Fruit fly (Drosophila melanogaster) whole organism, embryonic: ENCODE data around the gene CG9114.

Source experiments
- CG13775 ChIP-seq: fragments of 200-800 bp; sonication (Bioruptor generic); optimal IDR thresholded peaks from 3 replicates; lab custom pipeline; 2017; ENCODE audit warnings: missing biosample characterization, mild to moderate bottlenecking, missing genetic modification characterization
- CG14860 ChIP-seq: fragments of 200-800 bp; sonication (Bioruptor generic); IDR thresholded peaks from 3 replicates; pipeline ENCODE4 v1.3.6; 2022; ENCODE audit warnings: missing biosample characterization, missing genetic modification characterization; ENCODE audit not compliant: partially characterized antibody
- CG15601 ChIP-seq: fragments of 200-800 bp; sonication (Bioruptor generic); optimal IDR thresholded peaks from 3 replicates; lab custom pipeline; 2019; ENCODE audit warnings: missing biosample characterization, mild to moderate bottlenecking, missing genetic modification characterization, moderate library complexity
- CG1602 ChIP-seq: fragments of 200-800 bp; sonication (Bioruptor generic); optimal IDR thresholded peaks from 3 replicates; lab custom pipeline; 2016; ENCODE audit warnings: missing biosample characterization, missing genetic modification characterization
- CG17802 ChIP-seq: fragments of 200-800 bp; sonication (Bioruptor generic); optimal IDR thresholded peaks from 2 replicates; lab custom pipeline; 2018; ENCODE audit warnings: missing biosample characterization, mild to moderate bottlenecking, missing genetic modification characterization, moderate library complexity
- CG1832 ChIP-seq: fragments of 200-800 bp; sonication (Bioruptor generic); optimal IDR thresholded peaks from 2 replicates; lab custom pipeline; 2017; ENCODE audit warnings: missing biosample characterization, mild to moderate bottlenecking, missing genetic modification characterization, inconsistent platforms
- CG2712 ChIP-seq: fragments of 200-800 bp; optimal IDR thresholded peaks from 3 replicates; lab custom pipeline; 2019; ENCODE audit warnings: missing biosample characterization, mild to moderate bottlenecking, missing genetic modification characterization, moderate library complexity
- CG32532 ChIP-seq: fragments of 200-800 bp; sonication (Bioruptor generic); IDR thresholded peaks from 2 replicates; pipeline ENCODE4 v1.3.6; 2022; ENCODE audit warnings: missing biosample characterization, missing genetic modification characterization
- CG33213 ChIP-seq: fragments of 200-800 bp; sonication (Bioruptor generic); optimal IDR thresholded peaks from 3 replicates; lab custom pipeline; 2016; ENCODE audit warnings: missing biosample characterization, missing genetic modification characterization
- CG33557 ChIP-seq: fragments of 200-800 bp; sonication (Bioruptor generic); optimal IDR thresholded peaks from 2 replicates; lab custom pipeline; 2019; ENCODE audit warnings: missing biosample characterization, mild to moderate bottlenecking, missing genetic modification characterization, moderate library complexity
- CG42726 ChIP-seq: fragments of 200-800 bp; sonication (Bioruptor generic); IDR thresholded peaks from 2 replicates; pipeline ENCODE4 v1.3.6; 2022; ENCODE audit warnings: missing biosample characterization, missing genetic modification characterization; ENCODE audit not compliant: partially characterized antibody
- CG4424 ChIP-seq: fragments of 200-800 bp; sonication (Bioruptor generic); optimal IDR thresholded peaks from 3 replicates; lab custom pipeline; 2016; ENCODE audit warnings: missing biosample characterization, missing genetic modification characterization
- CG5180 ChIP-seq: fragments of 200-800 bp; sonication (Bioruptor generic); optimal IDR thresholded peaks from 3 replicates; lab custom pipeline; 2017; ENCODE audit warnings: missing biosample characterization, missing genetic modification characterization, mild to moderate bottlenecking, moderate library complexity, missing genetic modification reagents
- CG6683 ChIP-seq: fragments of 200-800 bp; sonication (Bioruptor generic); optimal IDR thresholded peaks from 2 replicates; lab custom pipeline; 2017; ENCODE audit warnings: missing biosample characterization, mild to moderate bottlenecking, missing genetic modification characterization, missing genetic modification reagents
- CG6791 ChIP-seq: fragments of 200-800 bp; sonication (Bioruptor generic); IDR thresholded peaks from 3 replicates; pipeline ENCODE4 v1.3.6; 2022; ENCODE audit warnings: missing biosample characterization, missing genetic modification characterization; ENCODE audit not compliant: partially characterized antibody
- CG7839 ChIP-seq: fragments of 200-800 bp; sonication (Bioruptor generic); optimal IDR thresholded peaks from 3 replicates; lab custom pipeline; 2018; ENCODE audit warnings: missing biosample characterization, mild to moderate bottlenecking, missing genetic modification characterization, moderate library complexity
- CG8944 ChIP-seq: fragments of 200-800 bp; sonication (Bioruptor generic); optimal IDR thresholded peaks from 3 replicates; lab custom pipeline; 2016; ENCODE audit warnings: missing biosample characterization, missing genetic modification characterization
- CG9215 ChIP-seq: fragments of 200-800 bp; sonication (Bioruptor generic); IDR thresholded peaks from 2 replicates; pipeline ENCODE4 v1.3.6; 2022; ENCODE audit warnings: missing biosample characterization, missing genetic modification characterization
- CG9797 ChIP-seq: fragments of 200-800 bp; sonication (Bioruptor generic); optimal IDR thresholded peaks from 3 replicates; lab custom pipeline; 2018; ENCODE audit warnings: missing biosample characterization, mild to moderate bottlenecking, missing genetic modification characterization
- D19B ChIP-seq: fragments of 200-800 bp; sonication (Bioruptor generic); optimal IDR thresholded peaks from 2 replicates; lab custom pipeline; 2017; ENCODE audit warnings: missing biosample characterization, mild to moderate bottlenecking, missing genetic modification characterization
- Doc3 ChIP-seq: fragments of 200-800 bp; sonication (Bioruptor generic); IDR thresholded peaks from 3 replicates; pipeline ENCODE4 v1.3.6; 2022; ENCODE audit warnings: missing biosample characterization, missing genetic modification characterization; ENCODE audit not compliant: partially characterized antibody
- E2f2 ChIP-seq: fragments of 200-800 bp; sonication (Bioruptor generic); IDR thresholded peaks from 2 replicates; pipeline ENCODE4 v1.3.6; 2022; ENCODE audit warnings: missing biosample characterization, missing genetic modification characterization
- Fer1 ChIP-seq: fragments of 200-800 bp; sonication (Bioruptor generic); optimal IDR thresholded peaks from 2 replicates; lab custom pipeline; 2017; ENCODE audit warnings: missing biosample characterization, mild to moderate bottlenecking, missing genetic modification characterization
- Fer3 ChIP-seq: fragments of 200-800 bp; sonication (Bioruptor generic); optimal IDR thresholded peaks from 2 replicates; lab custom pipeline; 2018; ENCODE audit warnings: missing biosample characterization, mild to moderate bottlenecking, missing genetic modification characterization, moderate library complexity
- Gug ChIP-seq: fragments of 200-800 bp; sonication (Bioruptor generic); IDR thresholded peaks from 4 replicates; pipeline ENCODE4 v1.3.6; 2022; ENCODE audit warnings: missing biosample characterization, missing genetic modification characterization
- HmgD ChIP-seq: fragments of 200-800 bp; sonication (Bioruptor generic); optimal IDR thresholded peaks from 3 replicates; lab custom pipeline; 2016; ENCODE audit warnings: missing biosample characterization, missing genetic modification characterization
- MBD-R2 ChIP-seq: fragments of 200-800 bp; sonication (Bioruptor generic); IDR thresholded peaks from 2 replicates; pipeline ENCODE4 v1.3.6; 2022; ENCODE audit warnings: missing biosample characterization, missing genetic modification characterization
- Meics ChIP-seq: fragments of 200-800 bp; sonication (Bioruptor generic); optimal IDR thresholded peaks from 2 replicates; lab custom pipeline; 2017; ENCODE audit warnings: missing biosample characterization, mild to moderate bottlenecking, missing genetic modification characterization
- Nf-YC ChIP-seq: fragments of 200-800 bp; optimal IDR thresholded peaks from 3 replicates; lab custom pipeline; 2019; ENCODE audit warnings: missing biosample characterization, mild to moderate bottlenecking, missing genetic modification characterization, moderate library complexity
- Optix ChIP-seq: fragments of 200-800 bp; sonication (Bioruptor generic); IDR thresholded peaks from 3 replicates; pipeline ENCODE4 v1.3.6; 2022; ENCODE audit warnings: missing biosample characterization, missing genetic modification characterization
- Six4 ChIP-seq: fragments of 200-800 bp; sonication (Bioruptor generic); optimal IDR thresholded peaks from 2 replicates; lab custom pipeline; 2016; ENCODE audit warnings: missing biosample characterization, missing genetic modification characterization
- amos ChIP-seq: fragments of 200-800 bp; sonication (Bioruptor generic); IDR thresholded peaks from 2 replicates; pipeline ENCODE4 v1.3.6; 2022; ENCODE audit warnings: missing biosample characterization, missing genetic modification characterization; ENCODE audit not compliant: partially characterized antibody
- ato ChIP-seq: fragments of 200-800 bp; sonication (Bioruptor generic); IDR thresholded peaks from 2 replicates; pipeline ENCODE4 v1.3.6; 2022; ENCODE audit warnings: missing biosample characterization, missing genetic modification characterization; ENCODE audit not compliant: partially characterized antibody
- az2 ChIP-seq: fragments of 200-800 bp; sonication (Bioruptor generic); optimal IDR thresholded peaks from 3 replicates; lab custom pipeline; 2016; ENCODE audit warnings: missing biosample characterization, missing genetic modification characterization
- bab2 ChIP-seq: fragments of 200-800 bp; sonication (Bioruptor generic); optimal IDR thresholded peaks from 2 replicates; lab custom pipeline; 2016; ENCODE audit warnings: missing biosample characterization, missing genetic modification characterization
- chif ChIP-seq, 2 experiments: fragments of 200-800 bp; sonication (Bioruptor generic); optimal IDR thresholded peaks; 3 replicates each; lab custom pipeline; 2016; ENCODE audit warnings: missing biosample characterization in 2 of 2, missing genetic modification characterization in 2 of 2
- esg ChIP-seq: fragments of 200-800 bp; sonication (Bioruptor generic); conservative IDR thresholded peaks from 2 replicates; pipeline ENCODE4 v1.3.6; 2022; ENCODE audit warnings: missing biosample characterization, missing genetic modification characterization
- gfzf ChIP-seq: fragments of 200-800 bp; sonication (Bioruptor generic); optimal IDR thresholded peaks from 2 replicates; lab custom pipeline; 2016; ENCODE audit warnings: missing biosample characterization, mild to moderate bottlenecking, missing genetic modification characterization, moderate library complexity
- ham ChIP-seq: fragments of 200-800 bp; sonication (Bioruptor generic); IDR thresholded peaks from 2 replicates; pipeline ENCODE4 v1.3.6; 2022; ENCODE audit warnings: missing biosample characterization, missing genetic modification characterization
- hb ChIP-seq: fragments of 200-800 bp; sonication (Bioruptor generic); IDR thresholded peaks from 3 replicates; pipeline ENCODE4 v1.3.6; 2022; ENCODE audit warnings: missing biosample characterization, missing genetic modification characterization; ENCODE audit not compliant: partially characterized antibody
- hbn ChIP-seq: fragments of 200-800 bp; sonication (Bioruptor generic); IDR thresholded peaks from 2 replicates; pipeline ENCODE4 v1.3.6; 2022; ENCODE audit warnings: missing biosample characterization, missing genetic modification characterization; ENCODE audit not compliant: partially characterized antibody
- her ChIP-seq: fragments of 200-800 bp; sonication (Bioruptor generic); optimal IDR thresholded peaks from 2 replicates; lab custom pipeline; 2016; ENCODE audit warnings: missing biosample characterization, missing genetic modification characterization
- insv ChIP-seq, 2 experiments: fragments of 200-800 bp; sonication (Bioruptor generic); optimal IDR thresholded peaks; 3 replicates each; lab custom pipeline; 2016 to 2018; ENCODE audit warnings: missing biosample characterization in 2 of 2, missing genetic modification characterization in 2 of 2
- kni ChIP-seq: fragments of 200-800 bp; sonication (Bioruptor generic); optimal IDR thresholded peaks from 3 replicates; lab custom pipeline; 2017; ENCODE audit warnings: mild to moderate bottlenecking, missing biosample characterization, missing genetic modification reagents, missing genetic modification characterization
- mirr ChIP-seq: fragments of 200-800 bp; sonication (Bioruptor generic); optimal IDR thresholded peaks from 3 replicates; lab custom pipeline; 2018; ENCODE audit warnings: missing biosample characterization, mild to moderate bottlenecking, missing genetic modification characterization
- tna ChIP-seq: fragments of 200-800 bp; sonication (Bioruptor generic); IDR thresholded peaks from 2 replicates; pipeline ENCODE4 v1.3.6; 2022; ENCODE audit warnings: missing biosample characterization, missing genetic modification characterization; ENCODE audit not compliant: partially characterized antibody
- trh ChIP-seq: fragments of 200-800 bp; sonication (Bioruptor generic); optimal IDR thresholded peaks from 2 replicates; lab custom pipeline; 2016; ENCODE audit warnings: missing biosample characterization, missing genetic modification characterization
- wek ChIP-seq: fragments of 200-800 bp; sonication (Bioruptor generic); optimal IDR thresholded peaks from 3 replicates; lab custom pipeline; 2018; ENCODE audit warnings: missing biosample characterization, mild to moderate bottlenecking, missing genetic modification characterization, moderate library complexity
- yki ChIP-seq: fragments of >200 bp; optimal IDR thresholded peaks from 3 replicates; lab custom pipeline; 2018
- zen2 ChIP-seq: fragments of 200-800 bp; sonication (Bioruptor generic); IDR thresholded peaks from 3 replicates; pipeline ENCODE4 v1.3.6; 2022; ENCODE audit warnings: missing biosample characterization, missing genetic modification characterization; ENCODE audit not compliant: partially characterized antibody

Gene CG9114

DNA sequence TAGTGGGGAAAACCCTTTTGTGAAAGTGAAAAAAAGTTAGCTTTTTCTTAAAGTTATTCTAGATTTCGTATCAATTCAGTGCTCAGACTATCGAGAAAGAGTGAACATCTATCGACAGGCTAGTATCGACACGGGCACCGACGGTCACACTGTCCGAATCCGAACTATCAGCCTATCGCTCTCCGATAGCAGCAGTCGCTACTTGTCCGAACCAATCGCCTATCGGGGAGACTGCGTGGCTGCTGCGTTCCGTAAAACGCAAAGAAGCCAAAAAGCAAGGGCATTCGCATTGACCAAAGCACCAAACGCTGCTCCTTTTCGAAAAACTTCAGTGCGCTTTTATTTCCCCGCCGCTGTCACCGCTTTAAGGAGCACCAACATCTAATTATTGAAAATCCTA, 13.7 kb downstream of the CG9114 start, which contains the start of gene Top1 (continued):
- TF ChIP-seq HmgD (GFP tag; lab: Kevin White, UChicago) (peak; percentile 71), Meics (GFP tag; lab: Kevin White, UChicago) (peak; percentile 18), CG9215 (GFP tag; lab: Robert Waterston, UW) (peak; percentile 48; the same call in 1 of the 2 replicates), chif (GFP tag; optimal IDR thresholded peaks at IDR 0.05; lab: Kevin White, UChicago) (peak in 1 of 2 experiments; percentile 9), az2 (no peak), Nf-YC (tag; lab: Kevin White, UChicago) (peak; percentile 51), CG33557 (GFP tag; lab: Kevin White, UChicago) (no peak), kni (GFP tag; lab: Kevin White, UChicago) (no peak), CG15601 (tag; lab: Kevin White, UChicago) (peak; percentile 8), CG14860 (GFP tag; lab: Robert Waterston, UW) (peak; percentile 94), esg (GFP tag; lab: Robert Waterston, UW) (no peak), CG5180 (no peak), D19B (GFP tag; lab: Kevin White, UChicago) (no peak), bab2 (GFP tag; lab: Kevin White, UChicago) (no peak), CG33213 (peak; percentile 24), gfzf (peak; percentile 66), CG9797 (GFP tag; lab: Kevin White, UChicago) (peak; percentile 75), CG6683 (GFP tag; lab: Kevin White, UChicago) (no peak), CG8944 (no peak), E2f2 (peak; percentile 33), mirr (GFP tag; lab: Kevin White, UChicago) (peak; percentile 15), ato (peak; percentile 97), insv (GFP tag; optimal IDR thresholded peaks at IDR 0.05; lab: Kevin White, UChicago) (no peak), hbn (GFP tag; lab: Robert Waterston, UW) (peak; percentile 95), her (no peak), yki (no peak), hb (GFP tag; lab: Robert Waterston, UW) (peak; percentile 95), Gug (GFP tag; lab: Robert Waterston, UW) (peak; percentile 41; the same call in 1 of the 4 replicates), CG13775 (GFP tag; lab: Kevin White, UChicago) (peak; percentile 16), CG6791 (peak; percentile 98), CG7839 (tag; lab: Kevin White, UChicago) (peak; percentile 27), trh (no peak), MBD-R2 (GFP tag; lab: Robert Waterston, UW) (peak; percentile 71), ham (0 out of 2 replicates have a peak, but pooled peaks have one; percentile 39), CG17802 (no peak), wek (GFP tag; lab: Kevin White, UChicago) (peak; percentile 50), CG42726 (GFP tag; lab: Robert Waterston, UW) (peak; percentile 97), Optix (GFP tag; lab: Robert Waterston, UW) (no peak), zen2 (GFP tag; lab: Robert Waterston, UW) (peak; percentile 96), CG2712 (tag; lab: Kevin White, UChicago) (peak; percentile 37), Six4 (GFP tag; lab: Kevin White, UChicago) (no peak), Doc3 (GFP tag; lab: Robert Waterston, UW) (peak; percentile 93), CG1602 (GFP tag; lab: Kevin White, UChicago) (no peak), CG32532 (GFP tag; lab: Robert Waterston, UW) (peak; percentile 65), CG1832 (GFP tag; lab: Kevin White, UChicago) (no peak), Fer3 (tag; lab: Kevin White, UChicago) (peak; percentile 10), tna (peak; percentile 95), Fer1 (peak; percentile 18), CG4424 (GFP tag; lab: Kevin White, UChicago) (no peak), amos (GFP tag; lab: Robert Waterston, UW) (peak; percentile 98)
